Worm (Caenorhabditis elegans) whole organism, L1 larva: ENCODE data around the gene ZK813.6.
A peak's percentile ranks its signal among the peaks of the same experiment; 100 is the strongest.

Source experiments
- C04F5.9 ChIP-seq: sonication (generic microtip); optimal IDR thresholded peaks from 2 replicates; lab custom pipeline; 2016; ENCODE audit warnings: missing genetic modification characterization, missing compliant biosample characterization
- C16A3.4 ChIP-seq: fragments of 150-350 bp; optimal IDR thresholded peaks from 2 replicates; lab custom pipeline; 2014; ENCODE audit warnings: missing biosample characterization, missing genetic modification characterization
- Y116A8C.19 ChIP-seq: sonication (generic microtip); optimal IDR thresholded peaks from 2 replicates; lab custom pipeline; 2016; ENCODE audit warnings: missing compliant biosample characterization, missing genetic modification characterization, borderline replicate concordance
- aha-1 ChIP-seq: fragments of 150-350 bp; optimal IDR thresholded peaks from 2 replicates; lab custom pipeline; 2014; ENCODE audit warnings: missing biosample characterization, missing genetic modification characterization
- blmp-1 ChIP-seq: fragments of 150-350 bp; optimal IDR thresholded peaks from 2 replicates; lab custom pipeline; 2014; ENCODE audit warnings: missing biosample characterization, missing genetic modification characterization
- ceh-63 ChIP-seq: fragments of 200-800 bp; sonication (Bioruptor generic); optimal IDR thresholded peaks from 2 replicates; lab custom pipeline; 2018; ENCODE audit warnings: mild to moderate bottlenecking, missing genetic modification characterization, missing compliant biosample characterization
- ceh-82 ChIP-seq, 3 experiments: fragments of 150-350 bp in 1 of 3; sonication (generic microtip) in 2 of 3; optimal IDR thresholded peaks; 2 replicates each; lab custom pipeline; 2014 to 2017; ENCODE audit warnings: missing biosample characterization in 3 of 3, missing genetic modification characterization in 3 of 3
- dsc-1 ChIP-seq: sonication (generic microtip); optimal IDR thresholded peaks from 2 replicates; lab custom pipeline; 2016; ENCODE audit warnings: mild to moderate bottlenecking, missing genetic modification characterization, missing compliant biosample characterization
- elt-2 ChIP-seq: sonication (generic microtip); optimal IDR thresholded peaks from 2 replicates; lab custom pipeline; 2016; ENCODE audit warnings: missing genetic modification characterization, mild to moderate bottlenecking, inconsistent platforms, missing compliant biosample characterization, missing genetic modification reagents
- elt-3 ChIP-seq, 6 experiments: fragments of 150-350 bp in 1 of 6; sonication (generic microtip); optimal IDR thresholded peaks; 2 replicates each; lab custom pipeline; 2017 to 2018; ENCODE audit warnings: missing biosample characterization in 6 of 6, missing genetic modification characterization in 6 of 6, inconsistent platforms in 1 of 6
- fkh-10 ChIP-seq: sonication (generic microtip); optimal IDR thresholded peaks from 2 replicates; lab custom pipeline; 2017; ENCODE audit warnings: missing biosample characterization, missing genetic modification reagents, missing genetic modification characterization
- fkh-8 ChIP-seq: sonication (generic microtip); optimal IDR thresholded peaks from 2 replicates; lab custom pipeline; 2016; ENCODE audit warnings: mild to moderate bottlenecking, missing genetic modification characterization, missing compliant biosample characterization
- grh-1 ChIP-seq: fragments of 200-800 bp; sonication (Bioruptor generic); IDR thresholded peaks from 2 replicates; pipeline ENCODE4 v1.3.6; 2022; ENCODE audit warnings: missing genetic modification reagents, missing genetic modification characterization, missing compliant biosample characterization
- hlh-17 ChIP-seq: fragments of 200-800 bp; sonication (Bioruptor generic); optimal IDR thresholded peaks from 2 replicates; lab custom pipeline; 2018; ENCODE audit warnings: missing genetic modification characterization, mild to moderate bottlenecking, missing compliant biosample characterization, moderate library complexity, borderline replicate concordance
- irx-1 ChIP-seq: sonication (generic microtip); optimal IDR thresholded peaks from 2 replicates; lab custom pipeline; 2016; ENCODE audit warnings: missing genetic modification characterization, missing compliant biosample characterization
- lin-35 ChIP-seq, 2 experiments: fragments of 150-350 bp; optimal IDR thresholded peaks; 2 replicates each; lab custom pipeline; 2014; ENCODE audit warnings: missing biosample characterization in 2 of 2, missing genetic modification characterization in 2 of 2, missing genetic modification reagents in 2 of 2
- lin-39 ChIP-seq: fragments of 150-350 bp; optimal IDR thresholded peaks from 2 replicates; lab custom pipeline; 2014; ENCODE audit warnings: missing biosample characterization, missing genetic modification reagents, missing genetic modification characterization
- lir-3 ChIP-seq: sonication (generic microtip); optimal IDR thresholded peaks from 2 replicates; lab custom pipeline; 2016; ENCODE audit warnings: mild to moderate bottlenecking, missing genetic modification characterization, moderate library complexity, missing compliant biosample characterization; ENCODE audit not compliant: poor library complexity
- lsy-2 ChIP-seq, 2 experiments: fragments of 150-350 bp; optimal IDR thresholded peaks; 2 replicates each; lab custom pipeline; 2014; ENCODE audit warnings: missing biosample characterization in 2 of 2, missing genetic modification characterization in 2 of 2
- mdl-1 ChIP-seq, 2 experiments: fragments of 150-350 bp; optimal IDR thresholded peaks; 2 replicates each; lab custom pipeline; 2014 to 2017; ENCODE audit warnings: missing biosample characterization in 2 of 2, missing genetic modification characterization in 2 of 2, inconsistent platforms in 1 of 2
- mef-2 ChIP-seq: fragments of 150-350 bp; optimal IDR thresholded peaks from 2 replicates; lab custom pipeline; 2014; ENCODE audit warnings: missing biosample characterization, missing genetic modification characterization
- nhr-11 ChIP-seq: fragments of 150-350 bp; optimal IDR thresholded peaks from 2 replicates; lab custom pipeline; 2014; ENCODE audit warnings: missing biosample characterization, missing genetic modification characterization
- nhr-237 ChIP-seq: fragments of 150-350 bp; optimal IDR thresholded peaks from 2 replicates; lab custom pipeline; 2014; ENCODE audit warnings: missing biosample characterization, missing genetic modification characterization
- nhr-28 ChIP-seq: fragments of 150-350 bp; optimal IDR thresholded peaks from 2 replicates; lab custom pipeline; 2014; ENCODE audit warnings: missing biosample characterization, missing genetic modification characterization
- nhr-47 ChIP-seq: sonication (generic microtip); optimal IDR thresholded peaks from 2 replicates; lab custom pipeline; 2016; ENCODE audit warnings: mild to moderate bottlenecking, missing genetic modification characterization, moderate library complexity, missing compliant biosample characterization
- nhr-85 ChIP-seq: sonication (generic microtip); peaks from one replicate; lab custom pipeline; 2016; ENCODE audit warnings: missing genetic modification characterization, inconsistent platforms, missing compliant biosample characterization
- snpc-4 ChIP-seq: fragments of 150-350 bp; optimal IDR thresholded peaks from 2 replicates; lab custom pipeline; 2014; ENCODE audit warnings: missing biosample characterization, missing genetic modification characterization
- snu-23 ChIP-seq: sonication (generic microtip); optimal IDR thresholded peaks from 2 replicates; lab custom pipeline; 2016; ENCODE audit warnings: missing genetic modification characterization, missing compliant biosample characterization
- swsn-7 ChIP-seq: sonication (generic microtip); optimal IDR thresholded peaks from 2 replicates; lab custom pipeline; 2016; ENCODE audit warnings: missing genetic modification characterization, missing compliant biosample characterization
- tbx-2 ChIP-seq: sonication (generic microtip); optimal IDR thresholded peaks from 2 replicates; lab custom pipeline; 2016; ENCODE audit warnings: missing genetic modification characterization, missing compliant biosample characterization
- tlp-1 ChIP-seq: fragments of 150-350 bp; optimal IDR thresholded peaks from 2 replicates; lab custom pipeline; 2014; ENCODE audit warnings: missing biosample characterization, missing genetic modification characterization
- unc-130 ChIP-seq: fragments of 150-350 bp; optimal IDR thresholded peaks from 2 replicates; lab custom pipeline; 2017; ENCODE audit warnings: missing biosample characterization, missing genetic modification characterization, inconsistent platforms
- unc-86 ChIP-seq: sonication (generic microtip); optimal IDR thresholded peaks from 2 replicates; lab custom pipeline; 2016; ENCODE audit warnings: missing genetic modification characterization, missing compliant biosample characterization
- zag-1 ChIP-seq: fragments of 150-350 bp; optimal IDR thresholded peaks from 2 replicates; lab custom pipeline; 2014; ENCODE audit warnings: missing biosample characterization, missing genetic modification characterization
- ztf-11 ChIP-seq, 2 experiments: sonication (generic microtip); optimal IDR thresholded peaks; 2 replicates each; lab custom pipeline; 2016 to 2017; ENCODE audit warnings: missing genetic modification characterization in 2 of 2, missing biosample characterization in 1 of 2, missing compliant biosample characterization in 1 of 2
- ztf-4 ChIP-seq: fragments of 150-350 bp; optimal IDR thresholded peaks from 2 replicates; lab custom pipeline; 2014; ENCODE audit warnings: missing biosample characterization, missing genetic modification characterization

Gene ZK813.6

ce11 chrX:3379114-3379513, 45.5 kb upstream of the ZK813.6 start, which contains the start of gene sorf-1 (continued):
- TF ChIP-seq swsn-7 (peak; percentile 54), ztf-11 (tag; optimal IDR thresholded peaks at IDR 0.05; lab: Kevin White, UChicago) (peak in 1 of 2 experiments; percentile 56), nhr-28 (tag; lab: Kevin White, UChicago) (no peak), lin-35 (GFP tag; optimal IDR thresholded peaks at IDR 0.05; lab: Kevin White, UChicago) (no peak), snpc-4 (tag; lab: Kevin White, UChicago) (no peak), lir-3 (tag; lab: Kevin White, UChicago) (peak; percentile 77)

ce11 chrX:3380167-3380566, 44.4 kb upstream of the ZK813.6 start, which contains the start of gene ZK563.7:
Gene ZK563.7, plus strand, starts transcription at chrX:3380467.
- no peak for TF ChIP-seq mef-2
- no peak for TF ChIP-seq C16A3.4 (tag; lab: Kevin White, UChicago)
- TF ChIP-seq nhr-85 (tag; lab: Kevin White, UChicago), result peak; percentile 43
- TF ChIP-seq ceh-82 (tag; optimal IDR thresholded peaks at IDR 0.05; lab: Kevin White, UChicago), result no peak

- no peak for TF ChIP-seq ceh-63
- TF ChIP-seq unc-86 (tag; lab: Kevin White, UChicago), result no peak
- TF ChIP-seq C04F5.9 (tag; lab: Kevin White, UChicago), result no peak
- no peak for TF ChIP-seq nhr-11
- TF ChIP-seq nhr-47 (tag; lab: Kevin White, UChicago), result no peak
- no peak for TF ChIP-seq snpc-4 (tag; lab: Kevin White, UChicago)
- TF ChIP-seq tbx-2 (tag; lab: Kevin White, UChicago), result no peak
- no peak for TF ChIP-seq ceh-82 (tag; optimal IDR thresholded peaks at IDR 0.05; lab: Kevin White, UChicago)
- TF ChIP-seq tlp-1, result no peak
- no peak for TF ChIP-seq elt-2 (tag; lab: Kevin White, UChicago)
- no peak for TF ChIP-seq nhr-28 (tag; lab: Kevin White, UChicago)
- TF ChIP-seq snu-23 (GFP tag; lab: Kevin White, UChicago), result no peak
- no peak for TF ChIP-seq lin-39 (tag; lab: Kevin White, UChicago)
- no peak for TF ChIP-seq Y116A8C.19 (tag; lab: Kevin White, UChicago)
- no peak for TF ChIP-seq fkh-8 (tag; lab: Kevin White, UChicago)
- no peak for TF ChIP-seq ztf-4 (tag; lab: Kevin White, UChicago)
Measured at ce11 chrX:3385362-3385761, 39.3 kb upstream of the ZK813.6 start, which contains the start of gene acp-1. Gene acp-1, minus strand, starts transcription at chrX:3385462.

- TF ChIP-seq irx-1 (tag; lab: Kevin White, UChicago) (no peak), lsy-2 (tag; optimal IDR thresholded peaks at IDR 0.05; lab: Kevin White, UChicago) (no peak), dsc-1 (tag; lab: Kevin White, UChicago) (peak; percentile 71), ceh-82 (tag; optimal IDR thresholded peaks at IDR 0.05; lab: Kevin White, UChicago) (no peak)
Measured at ce11 chrX:3393562-3393961, 31.1 kb upstream of the ZK813.6 start, which contains the start of gene slcf-2. Gene slcf-2, plus strand, starts transcription at chrX:3393862.

ce11 chrX:3396735-3397134, 27.9 kb upstream of the ZK813.6 start:
- TF ChIP-seq aha-1 (tag; lab: Kevin White, UChicago), result no peak
- peak; percentile 70 for TF ChIP-seq blmp-1 (tag; lab: Kevin White, UChicago)
- TF ChIP-seq, all 84 proteins: peak for 1

- TF ChIP-seq fkh-10 (GFP tag; lab: Kevin White, UChicago) (no peak), nhr-237 (tag; lab: Kevin White, UChicago) (no peak), zag-1 (tag; lab: Kevin White, UChicago) (no peak), elt-3 (tag; optimal IDR thresholded peaks at IDR 0.05; lab: Kevin White, UChicago) (no peak), hlh-17 (GFP tag; lab: Kevin White, UChicago) (no peak), grh-1 (GFP tag; lab: Robert Waterston, UW) (no peak), mdl-1 (tag; optimal IDR thresholded peaks at IDR 0.05; lab: Kevin White, UChicago) (no peak), tbx-2 (tag; lab: Kevin White, UChicago) (no peak), unc-130 (tag; lab: Kevin White, UChicago) (no peak)
Measured at ce11 chrX:3399917-3400316, 24.7 kb upstream of the ZK813.6 start, which contains the start of gene cht-1. Gene cht-1, minus strand, starts transcription at chrX:3400017.
